Fruit fly (Drosophila melanogaster) whole organism, pupa: ENCODE data around the gene Srr.
A peak's percentile ranks its signal among the peaks of the same experiment; 100 is the strongest.

Source experiments
- CG10348 ChIP-seq: fragments of 200-800 bp; sonication (Bioruptor generic); IDR thresholded peaks from 2 replicates; pipeline ENCODE4 v1.3.6; 2022; ENCODE audit warnings: missing biosample characterization, missing genetic modification characterization
- CG12605 ChIP-seq: fragments of 200-800 bp; sonication (Bioruptor generic); IDR thresholded peaks from 2 replicates; pipeline ENCODE4 v1.3.6; 2022; ENCODE audit warnings: missing biosample characterization, missing genetic modification characterization
- CG13204 ChIP-seq: fragments of 200-800 bp; sonication (Bioruptor generic); optimal IDR thresholded peaks from 2 replicates; lab custom pipeline; 2018; ENCODE audit warnings: missing biosample characterization, mild to moderate bottlenecking, missing genetic modification characterization, moderate library complexity
- CG14655 ChIP-seq: fragments of 200-800 bp; sonication (Bioruptor generic); optimal IDR thresholded peaks from 3 replicates; lab custom pipeline; 2017; ENCODE audit warnings: mild to moderate bottlenecking, missing biosample characterization, missing genetic modification reagents, missing genetic modification characterization
- CG15710 ChIP-seq: fragments of 200-800 bp; sonication (Bioruptor generic); optimal IDR thresholded peaks from 2 replicates; lab custom pipeline; 2018; ENCODE audit warnings: missing biosample characterization, mild to moderate bottlenecking, missing genetic modification characterization, moderate library complexity
- CG17806 ChIP-seq: fragments of 200-800 bp; sonication (Bioruptor generic); optimal IDR thresholded peaks from 2 replicates; lab custom pipeline; 2018; ENCODE audit warnings: missing biosample characterization, mild to moderate bottlenecking, missing genetic modification characterization, moderate library complexity
- CG32121 ChIP-seq: fragments of 200-800 bp; sonication (Bioruptor generic); IDR thresholded peaks from 2 replicates; pipeline ENCODE4 v1.3.6; 2022; ENCODE audit warnings: missing biosample characterization, missing genetic modification characterization
- CG34367 ChIP-seq: fragments of 200-800 bp; sonication (Bioruptor generic); optimal IDR thresholded peaks from 2 replicates; lab custom pipeline; 2018; ENCODE audit warnings: missing biosample characterization, mild to moderate bottlenecking, missing genetic modification characterization
- CG4496 ChIP-seq: fragments of 200-800 bp; sonication (Bioruptor generic); IDR thresholded peaks from 3 replicates; pipeline ENCODE4 v1.3.6; 2022; ENCODE audit warnings: missing biosample characterization, missing genetic modification characterization
- CG8159 ChIP-seq: fragments of 200-800 bp; sonication (Bioruptor generic); optimal IDR thresholded peaks from 3 replicates; lab custom pipeline; 2018; ENCODE audit warnings: missing biosample characterization, mild to moderate bottlenecking, missing genetic modification characterization, moderate library complexity
- CG8301 ChIP-seq: fragments of 200-800 bp; sonication (Bioruptor generic); optimal IDR thresholded peaks from 2 replicates; lab custom pipeline; 2018; ENCODE audit warnings: missing biosample characterization, mild to moderate bottlenecking, missing genetic modification characterization
- CG9948 ChIP-seq: fragments of 200-800 bp; sonication (Bioruptor generic); optimal IDR thresholded peaks from 2 replicates; lab custom pipeline; 2018; ENCODE audit warnings: missing biosample characterization, mild to moderate bottlenecking, missing genetic modification characterization, moderate library complexity
- D1 ChIP-seq: fragments of 200-800 bp; sonication (Bioruptor generic); optimal IDR thresholded peaks from 2 replicates; lab custom pipeline; 2018; ENCODE audit warnings: missing biosample characterization, mild to moderate bottlenecking, missing genetic modification characterization, moderate library complexity
- EcR ChIP-seq: fragments of 200-800 bp; sonication (Bioruptor generic); optimal IDR thresholded peaks from 3 replicates; lab custom pipeline; 2019; ENCODE audit warnings: missing biosample characterization, missing genetic modification characterization, mild to moderate bottlenecking, moderate library complexity, missing genetic modification reagents
- Ets98B ChIP-seq: fragments of 200-800 bp; sonication (Bioruptor generic); IDR thresholded peaks from 2 replicates; pipeline ENCODE4 v1.3.6; 2022; ENCODE audit warnings: missing biosample characterization, missing genetic modification characterization
- Pif1A ChIP-seq: fragments of 200-800 bp; sonication (Bioruptor generic); optimal IDR thresholded peaks from 3 replicates; lab custom pipeline; 2016; ENCODE audit warnings: missing biosample characterization, missing genetic modification characterization
- Pif1B ChIP-seq: fragments of 200-800 bp; sonication (Bioruptor generic); optimal IDR thresholded peaks from 3 replicates; lab custom pipeline; 2016; ENCODE audit warnings: missing biosample characterization, missing genetic modification characterization
- Snoo ChIP-seq: fragments of 200-800 bp; sonication (Bioruptor generic); optimal IDR thresholded peaks from 3 replicates; lab custom pipeline; 2017; ENCODE audit warnings: missing biosample characterization, mild to moderate bottlenecking, missing genetic modification characterization, inconsistent platforms
- fd96Ca ChIP-seq: fragments of 200-800 bp; sonication (Bioruptor generic); IDR thresholded peaks from 3 replicates; pipeline ENCODE4 v1.3.6; 2022; ENCODE audit warnings: missing biosample characterization, missing genetic modification characterization
- gl ChIP-seq: fragments of 200-800 bp; sonication (Bioruptor generic); optimal IDR thresholded peaks from 2 replicates; lab custom pipeline; 2018; ENCODE audit warnings: missing biosample characterization, mild to moderate bottlenecking, missing genetic modification characterization
- rn ChIP-seq: fragments of 200-800 bp; sonication (Bioruptor generic); IDR thresholded peaks from 2 replicates; pipeline ENCODE4 v1.3.6; 2022; ENCODE audit warnings: missing biosample characterization, missing genetic modification characterization

Gene Srr

dm6 chr3R:9347702-9348378, 17.4 kb upstream of the Srr start:
- TF ChIP-seq CG10348 (GFP tag; lab: Robert Waterston, UW) (peak; percentile 46; the same call in 1 of the 2 replicates), CG8159 (tag; lab: Kevin White, UChicago) (peak; percentile 94), CG32121 (peak; percentile 79), Snoo (peak; percentile 76), CG9948 (peak; percentile 92), CG15710 (tag; lab: Kevin White, UChicago) (peak; percentile 91), rn (GFP tag; lab: Robert Waterston, UW) (peak; percentile 82), CG12605 (GFP tag; lab: Robert Waterston, UW) (peak; percentile 80), EcR (no peak), CG14655 (peak; percentile 88), CG34367 (tag; lab: Kevin White, UChicago) (peak; percentile 89), CG13204 (GFP tag; lab: Kevin White, UChicago) (peak; percentile 66), CG8301 (tag; lab: Kevin White, UChicago) (peak; percentile 88), Ets98B (GFP tag; lab: Robert Waterston, UW) (peak; percentile 86), CG17806 (peak; percentile 93), D1 (peak; percentile 82), Pif1A (GFP tag; lab: Kevin White, UChicago) (peak; percentile 90), gl (tag; lab: Kevin White, UChicago) (peak; percentile 82), CG4496 (peak; percentile 90), Pif1B (GFP tag; lab: Kevin White, UChicago) (peak; percentile 89), fd96Ca (GFP tag; lab: Robert Waterston, UW) (peak; percentile 81; the same call in 2 of the 3 replicates)
- TF ChIP-seq, all 21 proteins: peak for 20

dm6 chr3R:9348379-9348721, 16.8 kb upstream of the Srr start:
- TF ChIP-seq EcR (peak; percentile 72), rn (GFP tag; lab: Robert Waterston, UW) (no peak), D1 (no peak), CG12605 (GFP tag; lab: Robert Waterston, UW) (0 out of 2 replicates have a peak, but pooled peaks have one; percentile 5), CG32121 (no peak)

- TF ChIP-seq rn (GFP tag; lab: Robert Waterston, UW) (no peak), CG17806 (peak; percentile 13), CG15710 (tag; lab: Kevin White, UChicago) (no peak), CG14655 (no peak), CG8159 (tag; lab: Kevin White, UChicago) (peak; percentile 53), Ets98B (GFP tag; lab: Robert Waterston, UW) (no peak), CG13204 (GFP tag; lab: Kevin White, UChicago) (no peak), EcR (peak; percentile 75)
- TF ChIP-seq, all 21 proteins: peak for 3
These were observed 15.9 kb upstream of the Srr start for dm6 chr3R:9349267-9349820.

- TF ChIP-seq EcR (peak; percentile 88), CG34367 (tag; lab: Kevin White, UChicago) (no peak)
These were observed 14.4 kb upstream of the Srr start for dm6 chr3R:9350561-9351379.

dm6 chr3R:9351415-9352379, 13.5 kb upstream of the Srr start:
- TF ChIP-seq CG15710 (tag; lab: Kevin White, UChicago) (peak; percentile 33), rn (GFP tag; lab: Robert Waterston, UW) (no peak), CG34367 (tag; lab: Kevin White, UChicago) (peak; percentile 18), Pif1B (GFP tag; lab: Kevin White, UChicago) (peak; percentile 58), CG12605 (GFP tag; lab: Robert Waterston, UW) (no peak), Ets98B (GFP tag; lab: Robert Waterston, UW) (no peak), CG8159 (tag; lab: Kevin White, UChicago) (peak; percentile 70), Snoo (no peak), EcR (no peak), fd96Ca (GFP tag; lab: Robert Waterston, UW) (no peak), CG10348 (GFP tag; lab: Robert Waterston, UW) (no peak), CG32121 (no peak), CG14655 (peak; percentile 76), CG8301 (tag; lab: Kevin White, UChicago) (peak; percentile 79), CG9948 (peak; percentile 64), CG4496 (no peak), CG13204 (GFP tag; lab: Kevin White, UChicago) (no peak), CG17806 (peak; percentile 70), gl (tag; lab: Kevin White, UChicago) (peak; percentile 14), Pif1A (GFP tag; lab: Kevin White, UChicago) (peak; percentile 53), D1 (peak; percentile 61)
